Fruit fly (Drosophila melanogaster) whole organism, pupa: ENCODE results near the gene Sap-r.

Source experiments
- CG10348 ChIP-seq: fragments of 200-800 bp; sonication (Bioruptor generic); IDR thresholded peaks from 2 replicates; pipeline ENCODE4 v1.3.6; 2022; ENCODE audit warnings: missing biosample characterization, missing genetic modification characterization
- CG12605 ChIP-seq: fragments of 200-800 bp; sonication (Bioruptor generic); IDR thresholded peaks from 2 replicates; pipeline ENCODE4 v1.3.6; 2022; ENCODE audit warnings: missing biosample characterization, missing genetic modification characterization
- CG13204 ChIP-seq: fragments of 200-800 bp; sonication (Bioruptor generic); optimal IDR thresholded peaks from 2 replicates; lab custom pipeline; 2018; ENCODE audit warnings: missing biosample characterization, mild to moderate bottlenecking, missing genetic modification characterization, moderate library complexity
- CG14655 ChIP-seq: fragments of 200-800 bp; sonication (Bioruptor generic); optimal IDR thresholded peaks from 3 replicates; lab custom pipeline; 2017; ENCODE audit warnings: mild to moderate bottlenecking, missing biosample characterization, missing genetic modification reagents, missing genetic modification characterization
- CG15710 ChIP-seq: fragments of 200-800 bp; sonication (Bioruptor generic); optimal IDR thresholded peaks from 2 replicates; lab custom pipeline; 2018; ENCODE audit warnings: missing biosample characterization, mild to moderate bottlenecking, missing genetic modification characterization, moderate library complexity
- CG17806 ChIP-seq: fragments of 200-800 bp; sonication (Bioruptor generic); optimal IDR thresholded peaks from 2 replicates; lab custom pipeline; 2018; ENCODE audit warnings: missing biosample characterization, mild to moderate bottlenecking, missing genetic modification characterization, moderate library complexity
- CG32121 ChIP-seq: fragments of 200-800 bp; sonication (Bioruptor generic); IDR thresholded peaks from 2 replicates; pipeline ENCODE4 v1.3.6; 2022; ENCODE audit warnings: missing biosample characterization, missing genetic modification characterization
- CG34367 ChIP-seq: fragments of 200-800 bp; sonication (Bioruptor generic); optimal IDR thresholded peaks from 2 replicates; lab custom pipeline; 2018; ENCODE audit warnings: missing biosample characterization, mild to moderate bottlenecking, missing genetic modification characterization
- CG4496 ChIP-seq: fragments of 200-800 bp; sonication (Bioruptor generic); IDR thresholded peaks from 3 replicates; pipeline ENCODE4 v1.3.6; 2022; ENCODE audit warnings: missing biosample characterization, missing genetic modification characterization
- CG8159 ChIP-seq: fragments of 200-800 bp; sonication (Bioruptor generic); optimal IDR thresholded peaks from 3 replicates; lab custom pipeline; 2018; ENCODE audit warnings: missing biosample characterization, mild to moderate bottlenecking, missing genetic modification characterization, moderate library complexity
- CG8301 ChIP-seq: fragments of 200-800 bp; sonication (Bioruptor generic); optimal IDR thresholded peaks from 2 replicates; lab custom pipeline; 2018; ENCODE audit warnings: missing biosample characterization, mild to moderate bottlenecking, missing genetic modification characterization
- CG9948 ChIP-seq: fragments of 200-800 bp; sonication (Bioruptor generic); optimal IDR thresholded peaks from 2 replicates; lab custom pipeline; 2018; ENCODE audit warnings: missing biosample characterization, mild to moderate bottlenecking, missing genetic modification characterization, moderate library complexity
- D1 ChIP-seq: fragments of 200-800 bp; sonication (Bioruptor generic); optimal IDR thresholded peaks from 2 replicates; lab custom pipeline; 2018; ENCODE audit warnings: missing biosample characterization, mild to moderate bottlenecking, missing genetic modification characterization, moderate library complexity
- EcR ChIP-seq: fragments of 200-800 bp; sonication (Bioruptor generic); optimal IDR thresholded peaks from 3 replicates; lab custom pipeline; 2019; ENCODE audit warnings: missing biosample characterization, missing genetic modification characterization, mild to moderate bottlenecking, moderate library complexity, missing genetic modification reagents
- Ets98B ChIP-seq: fragments of 200-800 bp; sonication (Bioruptor generic); IDR thresholded peaks from 2 replicates; pipeline ENCODE4 v1.3.6; 2022; ENCODE audit warnings: missing biosample characterization, missing genetic modification characterization
- Pif1A ChIP-seq: fragments of 200-800 bp; sonication (Bioruptor generic); optimal IDR thresholded peaks from 3 replicates; lab custom pipeline; 2016; ENCODE audit warnings: missing biosample characterization, missing genetic modification characterization
- Pif1B ChIP-seq: fragments of 200-800 bp; sonication (Bioruptor generic); optimal IDR thresholded peaks from 3 replicates; lab custom pipeline; 2016; ENCODE audit warnings: missing biosample characterization, missing genetic modification characterization
- Snoo ChIP-seq: fragments of 200-800 bp; sonication (Bioruptor generic); optimal IDR thresholded peaks from 3 replicates; lab custom pipeline; 2017; ENCODE audit warnings: missing biosample characterization, mild to moderate bottlenecking, missing genetic modification characterization, inconsistent platforms
- fd96Ca ChIP-seq: fragments of 200-800 bp; sonication (Bioruptor generic); IDR thresholded peaks from 3 replicates; pipeline ENCODE4 v1.3.6; 2022; ENCODE audit warnings: missing biosample characterization, missing genetic modification characterization
- gl ChIP-seq: fragments of 200-800 bp; sonication (Bioruptor generic); optimal IDR thresholded peaks from 2 replicates; lab custom pipeline; 2018; ENCODE audit warnings: missing biosample characterization, mild to moderate bottlenecking, missing genetic modification characterization
- rn ChIP-seq: fragments of 200-800 bp; sonication (Bioruptor generic); IDR thresholded peaks from 2 replicates; pipeline ENCODE4 v1.3.6; 2022; ENCODE audit warnings: missing biosample characterization, missing genetic modification characterization

Sap-r gene

DNA sequence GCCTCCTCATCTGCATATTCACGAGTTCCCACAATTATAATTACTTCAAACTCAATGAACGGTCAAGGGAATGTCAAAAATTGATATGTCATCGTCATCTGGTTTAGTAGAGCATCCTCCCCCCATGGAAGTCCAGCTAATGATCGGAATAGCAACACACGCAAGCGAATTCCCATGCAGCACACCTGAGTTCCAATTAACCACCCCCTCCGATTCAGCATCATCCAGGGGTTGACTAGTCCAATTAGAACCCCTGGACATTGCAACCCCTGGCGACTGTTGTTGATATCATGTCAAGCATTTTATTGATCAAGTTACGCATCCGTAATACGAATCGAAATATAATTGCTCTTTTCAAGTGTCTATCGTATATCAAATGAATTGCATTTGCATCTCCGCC lies 38.4 kb downstream of the Sap-r start:
- TF ChIP-seq CG14655 (no peak), CG17806 (tag; lab: Kevin White, UChicago) (no peak), CG34367 (no peak), EcR (no peak), gl (tag; lab: Kevin White, UChicago) (no peak), rn (GFP tag; lab: Robert Waterston, UW) (no peak), CG13204 (no peak), D1 (no peak), Snoo (tag; lab: Kevin White, UChicago) (no peak), Pif1B (GFP tag; lab: Kevin White, UChicago) (no peak), CG9948 (tag; lab: Kevin White, UChicago) (no peak), CG10348 (no peak), CG4496 (GFP tag; lab: Robert Waterston, UW) (no peak), fd96Ca (no peak), CG32121 (GFP tag; lab: Robert Waterston, UW) (no peak), CG15710 (tag; lab: Kevin White, UChicago) (no peak)

dm6 chr3R:30849473-30850145 lies 39.3 kb downstream of the Sap-r start:
- TF ChIP-seq CG15710 (tag; lab: Kevin White, UChicago) (no peak), Ets98B (GFP tag; lab: Robert Waterston, UW) (no peak), CG34367 (no peak)

- TF ChIP-seq CG8159 (tag; lab: Kevin White, UChicago) (no peak), CG32121 (GFP tag; lab: Robert Waterston, UW) (no peak), Ets98B (GFP tag; lab: Robert Waterston, UW) (no peak), Snoo (tag; lab: Kevin White, UChicago) (no peak), CG15710 (tag; lab: Kevin White, UChicago) (no peak), CG34367 (no peak), rn (GFP tag; lab: Robert Waterston, UW) (no peak), CG4496 (GFP tag; lab: Robert Waterston, UW) (no peak), CG12605 (GFP tag; lab: Robert Waterston, UW) (no peak), CG8301 (tag; lab: Kevin White, UChicago) (no peak), CG13204 (no peak), EcR (no peak), CG14655 (no peak), CG9948 (tag; lab: Kevin White, UChicago) (no peak), fd96Ca (no peak), Pif1B (GFP tag; lab: Kevin White, UChicago) (no peak)
Observed at dm6 chr3R:30844436-30844835, 44.4 kb downstream of the Sap-r start.

- TF ChIP-seq CG17806 (tag; lab: Kevin White, UChicago) (peak; percentile 53), CG15710 (tag; lab: Kevin White, UChicago) (peak; percentile 69), CG8159 (tag; lab: Kevin White, UChicago) (peak; percentile 72), CG34367 (peak; percentile 38), CG9948 (tag; lab: Kevin White, UChicago) (peak; percentile 34), CG4496 (GFP tag; lab: Robert Waterston, UW) (no peak), CG32121 (GFP tag; lab: Robert Waterston, UW) (no peak), Pif1B (GFP tag; lab: Kevin White, UChicago) (peak; percentile 10), D1 (no peak)
Observed at dm6 chr3R:30843709-30844108, 45.2 kb downstream of the Sap-r start.

- TF ChIP-seq CG10348 (no peak), D1 (peak; percentile 84), CG17806 (tag; lab: Kevin White, UChicago) (peak; percentile 76), CG8301 (tag; lab: Kevin White, UChicago) (peak; percentile 15), CG4496 (GFP tag; lab: Robert Waterston, UW) (no peak; the same call in 2 of the 3 replicates), CG8159 (tag; lab: Kevin White, UChicago) (peak; percentile 89), Snoo (tag; lab: Kevin White, UChicago) (peak; percentile 74), CG12605 (GFP tag; lab: Robert Waterston, UW) (no peak), CG13204 (peak; percentile 29), CG32121 (GFP tag; lab: Robert Waterston, UW) (no peak), Pif1A (GFP tag; lab: Kevin White, UChicago) (peak; percentile 38), fd96Ca (no peak), CG15710 (tag; lab: Kevin White, UChicago) (peak; percentile 86), EcR (peak; percentile 94), CG14655 (peak; percentile 48), gl (tag; lab: Kevin White, UChicago) (peak; percentile 14), CG9948 (tag; lab: Kevin White, UChicago) (peak; percentile 81), Pif1B (GFP tag; lab: Kevin White, UChicago) (peak; percentile 56), CG34367 (peak; percentile 81)
Observed at dm6 chr3R:30842639-30843476, 46.0 kb downstream of the Sap-r start.

DNA sequence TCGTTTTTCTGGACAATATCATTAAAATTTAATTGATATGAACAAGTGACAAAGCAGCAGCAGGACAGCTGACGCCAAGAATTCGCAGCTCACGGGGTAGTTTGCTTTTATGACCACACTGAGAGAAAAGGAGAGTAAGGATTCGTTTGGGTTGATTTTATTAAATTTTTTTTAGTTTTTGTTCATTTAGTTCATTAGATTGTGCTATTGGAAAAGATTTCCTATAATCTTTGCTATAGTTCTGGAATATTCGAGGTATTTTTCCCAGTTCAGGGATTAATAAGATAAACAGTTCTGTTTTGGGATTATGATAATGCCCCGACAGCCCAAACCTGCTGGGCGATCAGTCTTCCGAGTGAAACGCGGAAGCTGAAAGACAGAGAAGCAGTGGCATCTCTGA lies 46.7 kb downstream of the Sap-r start:
- TF ChIP-seq CG34367 = peak; percentile 70
- peak; percentile 27 for TF ChIP-seq CG8301 (tag; lab: Kevin White, UChicago)
- no peak for TF ChIP-seq CG10348
- 0 out of 3 replicates have a peak, but pooled peaks have one; percentile 7 for TF ChIP-seq fd96Ca
- peak; percentile 89 for TF ChIP-seq CG8159 (tag; lab: Kevin White, UChicago)
- no peak for TF ChIP-seq CG13204
- peak; percentile 58 for TF ChIP-seq Snoo (tag; lab: Kevin White, UChicago)
- no peak for TF ChIP-seq rn (GFP tag; lab: Robert Waterston, UW)
- TF ChIP-seq D1 = no peak
- TF ChIP-seq CG4496 (GFP tag; lab: Robert Waterston, UW) = peak; percentile 34; the same call in 1 of the 3 replicates
- peak; percentile 25 for TF ChIP-seq Pif1B (GFP tag; lab: Kevin White, UChicago)
- TF ChIP-seq CG14655 = peak; percentile 51
- TF ChIP-seq CG32121 (GFP tag; lab: Robert Waterston, UW) = no peak
- TF ChIP-seq CG12605 (GFP tag; lab: Robert Waterston, UW) = no peak
- peak; percentile 83 for TF ChIP-seq CG15710 (tag; lab: Kevin White, UChicago)
- TF ChIP-seq EcR = no peak
- TF ChIP-seq CG17806 (tag; lab: Kevin White, UChicago) = peak; percentile 82
- peak; percentile 76 for TF ChIP-seq CG9948 (tag; lab: Kevin White, UChicago)
- peak; percentile 63 for TF ChIP-seq Pif1A (GFP tag; lab: Kevin White, UChicago)
- no peak for TF ChIP-seq Ets98B (GFP tag; lab: Robert Waterston, UW)
- TF ChIP-seq gl (tag; lab: Kevin White, UChicago) = no peak
- TF ChIP-seq, all 21 proteins: peak for 12
